Fruit fly (Drosophila melanogaster) whole organism, adult: ENCODE data around the gene CG11598.

Experiments used
- CG11617 ChIP-seq: fragments of 200-800 bp; sonication (Bioruptor generic); optimal IDR thresholded peaks from 2 replicates; lab custom pipeline; 2017; ENCODE audit warnings: mild to moderate bottlenecking, missing biosample characterization, missing genetic modification reagents, missing genetic modification characterization
- CG14711 ChIP-seq: fragments of 200-800 bp; sonication (Bioruptor generic); optimal IDR thresholded peaks from 2 replicates; lab custom pipeline; 2018; ENCODE audit warnings: missing biosample characterization, mild to moderate bottlenecking, missing genetic modification characterization, moderate library complexity
- CG1620 ChIP-seq: fragments of 200-800 bp; sonication (Bioruptor generic); optimal IDR thresholded peaks from 2 replicates; lab custom pipeline; 2016; ENCODE audit warnings: missing biosample characterization, missing genetic modification characterization
- kay ChIP-seq: fragments of 200-800 bp; sonication (Bioruptor generic); peaks from one replicate; lab custom pipeline; 2016; ENCODE audit warnings: missing biosample characterization, missing genetic modification characterization, borderline replicate concordance
- pad ChIP-seq: fragments of 200-800 bp; sonication (Bioruptor generic); optimal IDR thresholded peaks from 3 replicates; lab custom pipeline; 2017; ENCODE audit warnings: missing biosample characterization, missing genetic modification characterization, mild to moderate bottlenecking, moderate library complexity, missing genetic modification reagents

DNA sequence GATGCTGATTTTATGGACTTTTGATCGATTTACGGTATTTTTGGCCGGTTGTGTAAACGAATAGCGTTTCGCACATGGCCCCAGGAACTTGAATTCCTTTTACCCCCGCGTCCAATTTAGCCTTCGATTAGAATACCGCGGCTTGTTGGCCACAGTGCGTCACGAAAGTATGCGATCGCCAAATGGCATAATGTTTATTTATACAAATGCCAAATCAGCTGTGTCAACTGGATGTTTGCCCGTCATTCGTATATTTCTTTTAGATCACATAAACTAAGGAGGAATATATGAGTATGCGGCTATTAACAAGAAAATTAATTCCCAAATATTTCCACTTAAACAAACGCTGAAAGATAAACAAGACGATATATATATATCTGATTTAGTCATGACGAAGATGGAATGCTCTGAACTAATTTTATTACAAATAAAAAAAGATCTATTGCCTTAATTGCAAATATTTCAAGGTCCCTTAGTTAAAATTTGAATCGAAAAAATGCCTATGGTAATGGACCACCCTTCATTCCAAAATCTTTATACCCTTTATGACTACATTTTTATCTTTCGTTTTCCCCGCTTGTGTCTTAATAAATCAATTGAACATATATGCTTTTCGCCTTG, 22.3 kb downstream of the CG11598 start:
- TF ChIP-seq CG11617 (no peak), kay (no peak), CG1620 (no peak), CG14711 (tag; lab: Kevin White, UChicago) (no peak), pad (GFP tag; lab: Kevin White, UChicago) (no peak)
